Fruit fly (Drosophila melanogaster) whole organism, prepupa: ENCODE results near the gene santa-maria.
A peak's percentile ranks its signal among the peaks of the same experiment; 100 is the strongest.

Experiments
- CG11294 ChIP-seq: fragments of 200-800 bp; sonication (Bioruptor generic); IDR thresholded peaks from 2 replicates; pipeline ENCODE4 v1.3.6; 2022; ENCODE audit warnings: missing biosample characterization, missing genetic modification characterization
- CG11762 ChIP-seq: fragments of 200-800 bp; sonication (Bioruptor generic); optimal IDR thresholded peaks from 3 replicates; lab custom pipeline; 2016; ENCODE audit warnings: missing biosample characterization, missing genetic modification characterization; ENCODE audit not compliant: insufficient read depth
- CG11902 ChIP-seq: fragments of 200-800 bp; sonication (Bioruptor generic); optimal IDR thresholded peaks from 3 replicates; lab custom pipeline; 2016; ENCODE audit warnings: missing biosample characterization, missing genetic modification characterization
- CG15336 ChIP-seq: fragments of 200-800 bp; sonication (Bioruptor generic); IDR thresholded peaks from 2 replicates; pipeline ENCODE4 v1.3.6; 2022; ENCODE audit warnings: missing biosample characterization, missing genetic modification characterization
- CG1621 ChIP-seq: fragments of 200-800 bp; sonication (Bioruptor generic); optimal IDR thresholded peaks from 3 replicates; lab custom pipeline; 2018; ENCODE audit warnings: missing biosample characterization, mild to moderate bottlenecking, missing genetic modification characterization
- CG16779 ChIP-seq: fragments of 200-800 bp; sonication (Bioruptor generic); optimal IDR thresholded peaks from 3 replicates; lab custom pipeline; 2017; ENCODE audit warnings: missing biosample characterization, mild to moderate bottlenecking, missing genetic modification characterization
- CG3032 ChIP-seq: fragments of 200-800 bp; optimal IDR thresholded peaks from 2 replicates; lab custom pipeline; 2019; ENCODE audit warnings: missing biosample characterization, mild to moderate bottlenecking, missing genetic modification characterization, moderate library complexity
- CG31627 ChIP-seq: fragments of 200-800 bp; sonication (Bioruptor generic); optimal IDR thresholded peaks from 3 replicates; lab custom pipeline; 2016; ENCODE audit warnings: missing biosample characterization, missing genetic modification characterization
- CG32006 ChIP-seq: fragments of 200-800 bp; sonication (Bioruptor generic); optimal IDR thresholded peaks from 3 replicates; lab custom pipeline; 2017; ENCODE audit warnings: missing biosample characterization, mild to moderate bottlenecking, missing genetic modification characterization
- CG34406 ChIP-seq: fragments of 200-800 bp; sonication (Bioruptor generic); optimal IDR thresholded peaks from 3 replicates; lab custom pipeline; 2016; ENCODE audit warnings: missing biosample characterization, missing genetic modification characterization
- CG3919 ChIP-seq: fragments of 200-800 bp; sonication (Bioruptor generic); optimal IDR thresholded peaks from 3 replicates; lab custom pipeline; 2016; ENCODE audit warnings: missing biosample characterization, missing genetic modification characterization
- CG4318 ChIP-seq: fragments of 200-800 bp; sonication (Bioruptor generic); optimal IDR thresholded peaks from 3 replicates; lab custom pipeline; 2017; ENCODE audit warnings: missing biosample characterization, mild to moderate bottlenecking, missing genetic modification characterization
- CG6163 ChIP-seq: fragments of 200-800 bp; sonication (Bioruptor generic); IDR thresholded peaks from 3 replicates; pipeline ENCODE4 v1.3.6; 2022; ENCODE audit warnings: missing biosample characterization, missing genetic modification characterization
- CG6808 ChIP-seq: fragments of 200-800 bp; sonication (Bioruptor generic); optimal IDR thresholded peaks from 3 replicates; lab custom pipeline; 2017; ENCODE audit warnings: missing biosample characterization, missing genetic modification characterization, mild to moderate bottlenecking, moderate library complexity, missing genetic modification reagents
- CG7368 ChIP-seq: fragments of 200-800 bp; sonication (Bioruptor generic); optimal IDR thresholded peaks from 3 replicates; lab custom pipeline; 2016; ENCODE audit warnings: missing biosample characterization, missing genetic modification characterization
- CG8119 ChIP-seq: fragments of 200-800 bp; sonication (Bioruptor generic); IDR thresholded peaks from 3 replicates; pipeline ENCODE4 v1.3.6; 2022; ENCODE audit warnings: missing biosample characterization, missing genetic modification characterization
- CG8632 ChIP-seq: fragments of 200-800 bp; sonication (Bioruptor generic); optimal IDR thresholded peaks from 3 replicates; lab custom pipeline; 2016; ENCODE audit warnings: missing biosample characterization, missing genetic modification characterization
- CG9139 ChIP-seq: fragments of 200-800 bp; sonication (Bioruptor generic); optimal IDR thresholded peaks from 3 replicates; lab custom pipeline; 2017; ENCODE audit warnings: missing biosample characterization, mild to moderate bottlenecking, missing genetic modification characterization
- Eip75B ChIP-seq: fragments of 200-800 bp; sonication (Bioruptor generic); optimal IDR thresholded peaks from 3 replicates; lab custom pipeline; 2016; ENCODE audit warnings: missing biosample characterization, missing genetic modification characterization
- Eip93F ChIP-seq: fragments of 200-800 bp; sonication (Bioruptor generic); optimal IDR thresholded peaks from 2 replicates; lab custom pipeline; 2016; ENCODE audit warnings: missing biosample characterization, mild to moderate bottlenecking, missing genetic modification characterization
- Ets21C ChIP-seq: fragments of 200-800 bp; sonication (Bioruptor generic); optimal IDR thresholded peaks from 3 replicates; lab custom pipeline; 2016; ENCODE audit warnings: missing biosample characterization, missing genetic modification characterization
- Gug ChIP-seq: fragments of 200-800 bp; sonication (Bioruptor generic); IDR thresholded peaks from 2 replicates; pipeline ENCODE4 v1.3.6; 2022; ENCODE audit warnings: missing biosample characterization, missing genetic modification characterization
- Hr38 ChIP-seq: sonication (Bioruptor generic); optimal IDR thresholded peaks from 2 replicates; lab custom pipeline; 2016; ENCODE audit warnings: missing biosample characterization, missing genetic modification characterization
- Hr39 ChIP-seq: fragments of 200-800 bp; sonication (Bioruptor generic); optimal IDR thresholded peaks from 2 replicates; lab custom pipeline; 2016; ENCODE audit warnings: missing biosample characterization, missing genetic modification characterization
- Hr4 ChIP-seq: fragments of 200-800 bp; sonication (Bioruptor generic); optimal IDR thresholded peaks from 3 replicates; lab custom pipeline; 2016; ENCODE audit warnings: missing biosample characterization, missing genetic modification characterization
- OdsH ChIP-seq: fragments of 200-800 bp; sonication (Bioruptor generic); optimal IDR thresholded peaks from 3 replicates; lab custom pipeline; 2016; ENCODE audit warnings: missing biosample characterization, missing genetic modification characterization
- Smox ChIP-seq: fragments of 200-800 bp; sonication (Bioruptor generic); optimal IDR thresholded peaks from 3 replicates; lab custom pipeline; 2016; ENCODE audit warnings: missing biosample characterization, missing genetic modification characterization
- Sox102F ChIP-seq: fragments of 200-800 bp; sonication (Bioruptor generic); optimal IDR thresholded peaks from 2 replicates; lab custom pipeline; 2016; ENCODE audit warnings: missing biosample characterization, mild to moderate bottlenecking, missing genetic modification characterization
- Sox14 ChIP-seq: fragments of 200-800 bp; sonication (Bioruptor generic); optimal IDR thresholded peaks from 3 replicates; lab custom pipeline; 2016; ENCODE audit warnings: missing biosample characterization, missing genetic modification characterization
- Sox15 ChIP-seq: fragments of 200-800 bp; sonication (Bioruptor generic); optimal IDR thresholded peaks from 3 replicates; lab custom pipeline; 2016; ENCODE audit warnings: missing biosample characterization, missing genetic modification characterization
- achi ChIP-seq: fragments of 200-800 bp; sonication (Bioruptor generic); optimal IDR thresholded peaks from 3 replicates; lab custom pipeline; 2016; ENCODE audit warnings: missing biosample characterization, missing genetic modification characterization
- acj6 ChIP-seq: fragments of 200-800 bp; sonication (Bioruptor generic); optimal IDR thresholded peaks from 3 replicates; lab custom pipeline; 2016; ENCODE audit warnings: missing biosample characterization, missing genetic modification characterization
- dac ChIP-seq: fragments of 200-800 bp; sonication (Bioruptor generic); optimal IDR thresholded peaks from 2 replicates; lab custom pipeline; 2017; ENCODE audit warnings: missing biosample characterization, mild to moderate bottlenecking, missing genetic modification characterization
- dsx ChIP-seq: fragments of 200-800 bp; optimal IDR thresholded peaks from 3 replicates; lab custom pipeline; 2019; ENCODE audit warnings: missing biosample characterization, mild to moderate bottlenecking, missing genetic modification characterization, moderate library complexity; ENCODE audit not compliant: poor library complexity, severe bottlenecking
- eg ChIP-seq: fragments of 200-800 bp; sonication (Bioruptor generic); IDR thresholded peaks from 3 replicates; pipeline ENCODE4 v1.3.6; 2022; ENCODE audit warnings: missing biosample characterization, missing genetic modification characterization
- esn ChIP-seq: fragments of 200-800 bp; sonication (Bioruptor generic); optimal IDR thresholded peaks from 2 replicates; lab custom pipeline; 2016; ENCODE audit warnings: missing biosample characterization, mild to moderate bottlenecking, missing genetic modification characterization, moderate library complexity
- fd59A ChIP-seq: fragments of 200-800 bp; sonication (Bioruptor generic); optimal IDR thresholded peaks from 2 replicates; lab custom pipeline; 2017; ENCODE audit warnings: missing biosample characterization, mild to moderate bottlenecking, missing genetic modification characterization, missing genetic modification reagents
- fd85E ChIP-seq: fragments of 200-800 bp; sonication (Bioruptor generic); optimal IDR thresholded peaks from 3 replicates; lab custom pipeline; 2016; ENCODE audit warnings: missing biosample characterization, missing genetic modification characterization
- net ChIP-seq: fragments of 200-800 bp; sonication (Bioruptor generic); optimal IDR thresholded peaks from 3 replicates; lab custom pipeline; 2016; ENCODE audit warnings: missing biosample characterization, missing genetic modification characterization
- pdm3 ChIP-seq: fragments of 200-800 bp; sonication (Bioruptor generic); optimal IDR thresholded peaks from 3 replicates; lab custom pipeline; 2016; ENCODE audit warnings: missing biosample characterization, missing genetic modification characterization
- ss ChIP-seq, 2 experiments: fragments of 200-800 bp; sonication (Bioruptor generic); optimal IDR thresholded peaks; 2 replicates in 1 of 2; 3 replicates in 1 of 2; lab custom pipeline; 2017 to 2018; ENCODE audit warnings: mild to moderate bottlenecking in 2 of 2, missing biosample characterization in 2 of 2, missing genetic modification characterization in 2 of 2, moderate library complexity in 1 of 2
- topi ChIP-seq: fragments of 200-800 bp; sonication (Bioruptor generic); optimal IDR thresholded peaks from 3 replicates; lab custom pipeline; 2016; ENCODE audit warnings: missing biosample characterization, missing genetic modification characterization
- vri ChIP-seq: fragments of 200-800 bp; sonication (Bioruptor generic); optimal IDR thresholded peaks from 3 replicates; lab custom pipeline; 2016; ENCODE audit warnings: missing biosample characterization, mild to moderate bottlenecking, missing genetic modification characterization

santa-maria gene

DNA sequence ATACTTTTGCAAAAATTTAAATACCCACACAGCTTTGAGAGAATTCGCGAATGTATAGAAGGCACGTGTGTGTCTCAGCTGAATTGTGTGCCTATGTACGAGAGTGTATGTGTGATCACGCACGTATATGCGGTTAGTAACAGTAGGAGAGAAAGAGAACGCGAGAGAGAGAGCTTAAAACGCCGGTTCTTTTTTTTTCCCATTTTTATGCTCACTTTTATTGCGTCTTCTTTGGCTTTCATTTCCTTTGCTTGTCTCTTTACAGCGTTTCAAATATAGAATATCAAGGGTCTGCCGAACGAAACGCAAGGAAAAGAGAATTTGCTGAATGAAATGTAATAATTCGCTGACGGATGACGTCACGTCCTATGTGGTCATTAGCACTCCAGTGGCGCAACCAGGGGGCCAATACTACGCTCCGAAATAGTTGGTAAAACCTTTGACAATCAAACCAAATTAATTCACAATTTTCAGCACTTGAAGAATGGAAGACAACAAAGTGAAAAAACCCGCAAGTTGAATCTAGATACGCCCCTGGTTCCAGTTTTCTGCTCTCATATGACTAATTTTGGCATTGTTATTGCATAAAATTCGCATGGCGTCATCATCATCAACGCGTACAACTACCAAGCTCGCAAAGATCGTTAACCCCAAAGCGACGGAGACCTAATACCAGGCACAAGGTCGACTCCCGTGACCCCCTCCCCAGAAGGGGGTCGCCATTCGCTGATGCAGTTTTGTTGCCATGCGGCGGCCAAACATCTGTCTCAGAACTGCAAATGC is 25.9 kb downstream of the santa-maria start (continued):
- peak; percentile 13 for TF ChIP-seq CG4318 (GFP tag; lab: Kevin White, UChicago)
- peak; percentile 44 for TF ChIP-seq fd59A
- peak; percentile 29 for TF ChIP-seq CG11762 (GFP tag; lab: Kevin White, UChicago)
- peak; percentile 93 for TF ChIP-seq CG31627 (GFP tag; lab: Kevin White, UChicago)
- peak; percentile 73 for TF ChIP-seq Gug (GFP tag; lab: Robert Waterston, UW)
- peak; percentile 85 for TF ChIP-seq CG3919
- TF ChIP-seq ss (GFP tag; optimal IDR thresholded peaks at IDR 0.05; lab: Kevin White, UChicago): peak; percentile 7 to 21
- peak; percentile 29 for TF ChIP-seq dsx (GFP tag; lab: Kevin White, UChicago)
- no peak for TF ChIP-seq Hr38 (GFP tag; lab: Kevin White, UChicago)
- TF ChIP-seq CG1621: peak; percentile 46
- peak; percentile 69 for TF ChIP-seq CG8119 (GFP tag; lab: Robert Waterston, UW)
- TF ChIP-seq CG11902 (GFP tag; lab: Kevin White, UChicago): peak; percentile 76
- peak; percentile 8 for TF ChIP-seq Eip93F (GFP tag; lab: Kevin White, UChicago)
- peak; percentile 84 for TF ChIP-seq pdm3 (GFP tag; lab: Kevin White, UChicago)
- peak; percentile 33 for TF ChIP-seq CG16779 (tag; lab: Kevin White, UChicago)
- TF ChIP-seq CG7368: peak; percentile 86
- peak; percentile 83 for TF ChIP-seq acj6 (GFP tag; lab: Kevin White, UChicago)
- TF ChIP-seq CG9139 (GFP tag; lab: Kevin White, UChicago): no peak
- peak; percentile 78 for TF ChIP-seq Sox15
- TF ChIP-seq net (GFP tag; lab: Kevin White, UChicago): peak; percentile 77
- TF ChIP-seq vri: peak; percentile 97
- TF ChIP-seq CG8632 (GFP tag; lab: Kevin White, UChicago): peak; percentile 62
- TF ChIP-seq Sox102F (GFP tag; lab: Kevin White, UChicago): peak; percentile 90
- no peak for TF ChIP-seq fd85E
- peak; percentile 94 for TF ChIP-seq esn (GFP tag; lab: Kevin White, UChicago)
- peak; percentile 87 for TF ChIP-seq Ets21C (GFP tag; lab: Kevin White, UChicago)
- TF ChIP-seq Hr4 (GFP tag; lab: Kevin White, UChicago): peak; percentile 68
- TF ChIP-seq Smox: peak; percentile 87
- peak; percentile 89 for TF ChIP-seq Sox14 (GFP tag; lab: Kevin White, UChicago)
- TF ChIP-seq, all 60 proteins: peak for 55

dm6 chr2L:7424282-7424905 is 26.6 kb downstream of the santa-maria start:
- TF ChIP-seq CG15336 (GFP tag; lab: Robert Waterston, UW) (peak; percentile 63), Eip75B (GFP tag; lab: Kevin White, UChicago) (peak; percentile 53), CG31627 (GFP tag; lab: Kevin White, UChicago) (peak; percentile 55), OdsH (peak; percentile 64), eg (GFP tag; lab: Robert Waterston, UW) (peak; percentile 71; the same call in 2 of the 3 replicates), pdm3 (GFP tag; lab: Kevin White, UChicago) (peak; percentile 61), CG11762 (GFP tag; lab: Kevin White, UChicago) (no peak), ss (GFP tag; optimal IDR thresholded peaks at IDR 0.05; lab: Kevin White, UChicago) (no peak), CG34406 (GFP tag; lab: Kevin White, UChicago) (no peak), CG32006 (peak; percentile 75), Smox (peak; percentile 13), esn (GFP tag; lab: Kevin White, UChicago) (peak; percentile 1), Hr39 (GFP tag; lab: Kevin White, UChicago) (peak; percentile 64), CG11294 (GFP tag; lab: Robert Waterston, UW) (no peak), CG3919 (peak; percentile 13), dac (peak; percentile 29), Sox15 (peak; percentile 31), CG8632 (GFP tag; lab: Kevin White, UChicago) (peak; percentile 43), CG1621 (peak; percentile 37), Ets21C (GFP tag; lab: Kevin White, UChicago) (no peak), CG3032 (peak; percentile 53), achi (peak; percentile 24), Sox102F (GFP tag; lab: Kevin White, UChicago) (peak; percentile 19), CG11902 (GFP tag; lab: Kevin White, UChicago) (no peak), CG6163 (GFP tag; lab: Robert Waterston, UW) (peak; percentile 57), Eip93F (GFP tag; lab: Kevin White, UChicago) (no peak), fd85E (no peak), CG9139 (GFP tag; lab: Kevin White, UChicago) (no peak), Hr38 (GFP tag; lab: Kevin White, UChicago) (no peak), CG6808 (GFP tag; lab: Kevin White, UChicago) (peak; percentile 11), acj6 (GFP tag; lab: Kevin White, UChicago) (peak; percentile 40), CG7368 (no peak), fd59A (peak; percentile 24), Hr4 (GFP tag; lab: Kevin White, UChicago) (peak; percentile 67), topi (GFP tag; lab: Kevin White, UChicago) (peak; percentile 42)
